Worm (Caenorhabditis elegans) whole organism, L2 larva: Measurements from ENCODE around the gene apb-1.

Experiments
- R02D3.7 ChIP-seq: fragments of 150-350 bp; optimal IDR thresholded peaks from 2 replicates; lab custom pipeline; 2014; ENCODE audit warnings: missing biosample characterization, missing genetic modification characterization
- nhr-12 ChIP-seq: fragments of 150-350 bp; optimal IDR thresholded peaks from 2 replicates; lab custom pipeline; 2014; ENCODE audit warnings: missing biosample characterization, missing genetic modification characterization
- nhr-25 ChIP-seq: fragments of 150-350 bp; sonication (generic microtip); optimal IDR thresholded peaks from 3 replicates; lab custom pipeline; 2014; ENCODE audit warnings: missing biosample characterization, missing genetic modification characterization
- nhr-77 ChIP-seq: fragments of 150-350 bp; optimal IDR thresholded peaks from 2 replicates; lab custom pipeline; 2014; ENCODE audit warnings: missing biosample characterization, missing genetic modification characterization
- sma-3 ChIP-seq: sonication (generic microtip); optimal IDR thresholded peaks from 2 replicates; lab custom pipeline; 2016; ENCODE audit warnings: missing genetic modification reagents, missing genetic modification characterization, missing compliant biosample characterization

DNA sequence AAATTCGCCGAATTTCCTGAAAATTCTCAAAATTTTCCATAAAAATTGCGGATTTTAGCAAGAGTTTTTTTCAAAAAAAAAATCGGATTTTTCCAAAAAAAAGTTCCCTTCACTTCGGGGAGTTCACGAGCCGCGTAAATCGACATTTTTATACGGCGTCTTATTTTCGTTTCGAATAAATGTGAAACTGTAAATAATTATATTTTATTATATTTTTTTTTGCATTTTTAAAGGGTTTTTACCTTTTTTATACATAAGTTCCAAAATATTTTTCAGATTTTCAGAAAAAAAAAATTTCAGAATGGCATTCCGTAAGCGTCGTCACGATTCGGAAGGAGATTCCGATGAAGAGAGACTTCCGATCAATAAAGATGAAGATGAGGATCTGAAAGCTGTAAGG lies 26.0 kb upstream of the apb-1 start, which contains the start of gene Y71H2B.2:
- TF ChIP-seq nhr-25 (no peak), sma-3 (no peak), R02D3.7 (tag; lab: Kevin White, UChicago) (no peak), nhr-77 (tag; lab: Kevin White, UChicago) (no peak), nhr-12 (tag; lab: Kevin White, UChicago) (no peak)
